Worm (Caenorhabditis elegans) whole organism, L4 larva: Measurements from ENCODE around the gene W09D6.1.

Experiments
- D1046.2 ChIP-seq: fragments of 200-800 bp; sonication (Bioruptor generic); IDR thresholded peaks from 2 replicates; pipeline ENCODE4 v1.3.6; 2022; ENCODE audit warnings: missing genetic modification characterization, missing compliant biosample characterization
- F10B5.3 ChIP-seq: sonication (generic microtip); optimal IDR thresholded peaks from 2 replicates; lab custom pipeline; 2016; ENCODE audit warnings: mild to moderate bottlenecking, missing genetic modification characterization, missing compliant biosample characterization
- F26F4.8 ChIP-seq: fragments of 200-800 bp; sonication (Bioruptor generic); conservative IDR thresholded peaks from 2 replicates; pipeline ENCODE4 v1.3.6; 2022; ENCODE audit warnings: missing genetic modification characterization, missing compliant biosample characterization
- F49E8.2 ChIP-seq: sonication (generic microtip); optimal IDR thresholded peaks from 2 replicates; lab custom pipeline; 2016; ENCODE audit warnings: missing compliant biosample characterization, mild to moderate bottlenecking, missing genetic modification characterization, borderline replicate concordance
- T26A8.4 ChIP-seq: fragments of 200-800 bp; sonication (Bioruptor generic); IDR thresholded peaks from 2 replicates; pipeline ENCODE4 v1.3.6; 2022; ENCODE audit warnings: missing genetic modification characterization, missing compliant biosample characterization
- Y105C5A.15 ChIP-seq: fragments of 200-800 bp; sonication (Bioruptor generic); IDR thresholded peaks from 2 replicates; pipeline ENCODE4 v1.3.6; 2022; ENCODE audit warnings: missing genetic modification characterization, missing compliant biosample characterization
- Y48G9A.11 ChIP-seq: fragments of 200-800 bp; sonication (Bioruptor generic); IDR thresholded peaks from 2 replicates; pipeline ENCODE4 v1.3.6; 2022; ENCODE audit warnings: missing genetic modification reagents, missing genetic modification characterization, missing compliant biosample characterization
- aha-1 ChIP-seq: fragments of 150-350 bp; peaks from one replicate; lab custom pipeline; 2014; ENCODE audit warnings: missing biosample characterization, missing genetic modification characterization
- attf-4 ChIP-seq: sonication (generic microtip); optimal IDR thresholded peaks from 3 replicates; lab custom pipeline; 2017; ENCODE audit warnings: missing biosample characterization, missing genetic modification characterization
- ceh-20 ChIP-seq: fragments of 200-800 bp; sonication (Bioruptor generic); IDR thresholded peaks from 2 replicates; pipeline ENCODE4 v1.3.6; 2022; ENCODE audit warnings: missing genetic modification reagents, missing genetic modification characterization, missing compliant biosample characterization
- ceh-32 ChIP-seq: sonication (generic microtip); optimal IDR thresholded peaks from 2 replicates; lab custom pipeline; 2016; ENCODE audit warnings: mild to moderate bottlenecking, missing genetic modification characterization, missing compliant biosample characterization; ENCODE audit not compliant: poor library complexity
- ceh-44 ChIP-seq: fragments of 200-800 bp; sonication (Bioruptor generic); IDR thresholded peaks from 2 replicates; pipeline ENCODE4 v1.3.6; 2022; ENCODE audit warnings: missing genetic modification reagents, missing genetic modification characterization, missing compliant biosample characterization
- ceh-62 ChIP-seq: sonication (generic microtip); optimal IDR thresholded peaks from 2 replicates; lab custom pipeline; 2017; ENCODE audit warnings: missing biosample characterization, missing genetic modification characterization
- cey-2 ChIP-seq: sonication (generic microtip); optimal IDR thresholded peaks from 3 replicates; lab custom pipeline; 2017; ENCODE audit warnings: missing genetic modification characterization, mild to moderate bottlenecking, missing compliant biosample characterization, antibody characterized with exemption, borderline replicate concordance; ENCODE audit not compliant: insufficient read depth
- ctbp-1 ChIP-seq: fragments of 200-800 bp; sonication (Bioruptor generic); IDR thresholded peaks from 2 replicates; pipeline ENCODE4 v1.3.6; 2022; ENCODE audit warnings: missing genetic modification reagents, missing genetic modification characterization, missing compliant biosample characterization
- daf-16 ChIP-seq, 3 experiments: sonication (generic microtip); optimal IDR thresholded peaks; 2 replicates each; lab custom pipeline; 2016 to 2017; ENCODE audit warnings: missing genetic modification characterization in 3 of 3, missing genetic modification reagents in 3 of 3, mild to moderate bottlenecking in 2 of 3, missing compliant biosample characterization in 2 of 3, missing biosample characterization in 1 of 3, moderate library complexity in 1 of 3
- egl-27 ChIP-seq: sonication (generic microtip); optimal IDR thresholded peaks from 3 replicates; lab custom pipeline; 2017; ENCODE audit warnings: missing biosample characterization, missing genetic modification reagents, missing genetic modification characterization
- hlh-11 ChIP-seq: fragments of 200-800 bp; sonication (Bioruptor generic); optimal IDR thresholded peaks from 2 replicates; lab custom pipeline; 2018; ENCODE audit warnings: mild to moderate bottlenecking, missing genetic modification characterization, missing compliant biosample characterization
- hlh-30 ChIP-seq: sonication (generic microtip); optimal IDR thresholded peaks from 2 replicates; lab custom pipeline; 2017; ENCODE audit warnings: antibody characterized with exemption, mild to moderate bottlenecking, missing genetic modification characterization, missing compliant biosample characterization; ENCODE audit not compliant: insufficient read depth
- lin-29 ChIP-seq: fragments of 200-800 bp; sonication (Bioruptor generic); IDR thresholded peaks from 2 replicates; pipeline ENCODE4 v1.3.6; 2022; ENCODE audit warnings: missing genetic modification reagents, missing genetic modification characterization, missing compliant biosample characterization
- madf-5 ChIP-seq, 2 experiments: fragments of 200-800 bp; sonication (Bioruptor generic); IDR thresholded peaks; 2 replicates each; pipeline ENCODE4 v1.3.6; 2022; ENCODE audit warnings: missing compliant biosample characterization in 2 of 2, missing genetic modification characterization in 2 of 2
- madf-9 ChIP-seq: fragments of 200-800 bp; sonication (Bioruptor generic); conservative IDR thresholded peaks from 2 replicates; pipeline ENCODE4 v1.3.6; 2022; ENCODE audit warnings: missing genetic modification reagents, missing genetic modification characterization, missing compliant biosample characterization
- mdt-29 ChIP-seq: fragments of 200-800 bp; sonication (Bioruptor generic); IDR thresholded peaks from 2 replicates; pipeline ENCODE4 v1.3.6; 2022; ENCODE audit warnings: missing genetic modification reagents, missing genetic modification characterization, missing compliant biosample characterization
- mep-1 ChIP-seq: fragments of 150-350 bp; sonication (generic microtip); optimal IDR thresholded peaks from 3 replicates; lab custom pipeline; 2014; ENCODE audit warnings: missing biosample characterization, missing genetic modification characterization
- mes-2 ChIP-seq: sonication (generic microtip); optimal IDR thresholded peaks from 2 replicates; lab custom pipeline; 2016; ENCODE audit warnings: missing genotype, mild to moderate bottlenecking, missing genetic modification characterization, missing compliant biosample characterization; ENCODE audit not compliant: poor library complexity, severe bottlenecking
- nhr-102 ChIP-seq: sonication (generic microtip); optimal IDR thresholded peaks from 2 replicates; lab custom pipeline; 2016; ENCODE audit warnings: mild to moderate bottlenecking, missing genetic modification characterization, moderate library complexity, missing compliant biosample characterization
- nhr-11 ChIP-seq: fragments of 150-350 bp; optimal IDR thresholded peaks from 2 replicates; lab custom pipeline; 2014; ENCODE audit warnings: missing biosample characterization, missing genetic modification characterization
- nhr-111 ChIP-seq: fragments of 200-800 bp; sonication (Bioruptor generic); optimal IDR thresholded peaks from 2 replicates; lab custom pipeline; 2018; ENCODE audit warnings: mild to moderate bottlenecking, missing genetic modification characterization, missing compliant biosample characterization
- nhr-237 ChIP-seq: sonication (generic microtip); optimal IDR thresholded peaks from 2 replicates; lab custom pipeline; 2017; ENCODE audit warnings: missing biosample characterization, missing genetic modification characterization
- nhr-28 ChIP-seq: fragments of 150-350 bp; optimal IDR thresholded peaks from 2 replicates; lab custom pipeline; 2014; ENCODE audit warnings: missing biosample characterization, missing genetic modification characterization
- nhr-41 ChIP-seq: fragments of 200-800 bp; sonication (Bioruptor generic); IDR thresholded peaks from 2 replicates; pipeline ENCODE4 v1.3.6; 2022; ENCODE audit warnings: missing genetic modification reagents, missing genetic modification characterization, missing compliant biosample characterization
- nhr-48 ChIP-seq: sonication (generic microtip); optimal IDR thresholded peaks from 2 replicates; lab custom pipeline; 2016; ENCODE audit warnings: mild to moderate bottlenecking, missing genetic modification characterization, missing compliant biosample characterization
- nhr-6 ChIP-seq: fragments of 150-350 bp; optimal IDR thresholded peaks from 2 replicates; lab custom pipeline; 2014; ENCODE audit warnings: missing biosample characterization, missing genetic modification characterization
- nhr-76 ChIP-seq: fragments of 150-350 bp; optimal IDR thresholded peaks from 2 replicates; lab custom pipeline; 2014; ENCODE audit warnings: missing biosample characterization, missing genetic modification characterization
- pha-4 ChIP-seq, 2 experiments: fragments of 150-350 bp in 1 of 2; fragments of 200-800 bp in 1 of 2; sonication (Bioruptor generic) in 1 of 2; IDR thresholded peaks in 1 of 2; optimal IDR thresholded peaks in 1 of 2; 2 replicates each; pipeline versions ENCODE4 v1.3.6 to Lab custom; 2014 to 2022; ENCODE audit warnings: missing genetic modification characterization in 2 of 2, missing genetic modification reagents in 2 of 2, missing biosample characterization in 1 of 2, missing compliant biosample characterization in 1 of 2
- php-3 ChIP-seq: fragments of 200-800 bp; sonication (Bioruptor generic); IDR thresholded peaks from 2 replicates; pipeline ENCODE4 v1.3.6; 2022; ENCODE audit warnings: missing genetic modification reagents, missing genetic modification characterization, missing compliant biosample characterization
- pqm-1 ChIP-seq: sonication (generic microtip); optimal IDR thresholded peaks from 2 replicates; lab custom pipeline; 2017; ENCODE audit warnings: missing biosample characterization, missing genetic modification characterization
- rbr-2 ChIP-seq: sonication (generic microtip); optimal IDR thresholded peaks from 2 replicates; lab custom pipeline; 2016; ENCODE audit warnings: missing genotype, missing genetic modification characterization, missing compliant biosample characterization
- sdz-12 ChIP-seq: fragments of 200-800 bp; sonication (Bioruptor generic); optimal IDR thresholded peaks from 2 replicates; lab custom pipeline; 2018; ENCODE audit warnings: mild to moderate bottlenecking, missing genetic modification characterization, missing compliant biosample characterization
- set-16 ChIP-seq: fragments of 200-800 bp; sonication (Bioruptor generic); IDR thresholded peaks from 2 replicates; pipeline ENCODE4 v1.3.6; 2022; ENCODE audit warnings: missing genetic modification reagents, missing genetic modification characterization, missing compliant biosample characterization
- spr-1 ChIP-seq: sonication (generic microtip); optimal IDR thresholded peaks from 2 replicates; lab custom pipeline; 2016; ENCODE audit warnings: mild to moderate bottlenecking, missing genetic modification characterization, missing compliant biosample characterization
- spr-3 ChIP-seq: fragments of 200-800 bp; sonication (Bioruptor generic); optimal IDR thresholded peaks from 2 replicates; lab custom pipeline; 2018; ENCODE audit warnings: mild to moderate bottlenecking, missing genetic modification characterization, missing compliant biosample characterization
- tag-97 ChIP-seq: fragments of 200-800 bp; sonication (Bioruptor generic); IDR thresholded peaks from 2 replicates; pipeline ENCODE4 v1.3.6; 2022; ENCODE audit warnings: missing genetic modification characterization, missing compliant biosample characterization
- unc-39 ChIP-seq: sonication (generic microtip); optimal IDR thresholded peaks from 2 replicates; lab custom pipeline; 2017; ENCODE audit warnings: missing biosample characterization, missing genetic modification characterization
- unc-62 ChIP-seq, 3 experiments: fragments of 150-350 bp in 1 of 3; sonication (generic microtip); optimal IDR thresholded peaks in 2 of 3; peaks in 1 of 3; 1 replicate in 1 of 3; 2 replicates in 2 of 3; lab custom pipeline; 2014 to 2017; ENCODE audit warnings: missing biosample characterization in 3 of 3, missing genetic modification characterization in 3 of 3, missing genetic modification reagents in 3 of 3, missing genotype in 1 of 3
- zfp-2 ChIP-seq: sonication (generic microtip); optimal IDR thresholded peaks from 2 replicates; lab custom pipeline; 2016; ENCODE audit warnings: mild to moderate bottlenecking, missing genetic modification characterization, missing compliant biosample characterization
- zip-11 ChIP-seq: fragments of 200-800 bp; sonication (Bioruptor generic); IDR thresholded peaks from 2 replicates; pipeline ENCODE4 v1.3.6; 2022; ENCODE audit warnings: missing genetic modification characterization, missing compliant biosample characterization
- zip-2 ChIP-seq: fragments of 150-350 bp; optimal IDR thresholded peaks from 2 replicates; lab custom pipeline; 2014; ENCODE audit warnings: missing biosample characterization, missing genetic modification characterization

W09D6.1 gene

ce11 chrIII:11107327-11107726 lies 38.7 kb downstream of the W09D6.1 start:
- TF ChIP-seq Y48G9A.11 (peak; percentile 65), nhr-48 (tag; lab: Kevin White, UChicago) (no peak)

DNA sequence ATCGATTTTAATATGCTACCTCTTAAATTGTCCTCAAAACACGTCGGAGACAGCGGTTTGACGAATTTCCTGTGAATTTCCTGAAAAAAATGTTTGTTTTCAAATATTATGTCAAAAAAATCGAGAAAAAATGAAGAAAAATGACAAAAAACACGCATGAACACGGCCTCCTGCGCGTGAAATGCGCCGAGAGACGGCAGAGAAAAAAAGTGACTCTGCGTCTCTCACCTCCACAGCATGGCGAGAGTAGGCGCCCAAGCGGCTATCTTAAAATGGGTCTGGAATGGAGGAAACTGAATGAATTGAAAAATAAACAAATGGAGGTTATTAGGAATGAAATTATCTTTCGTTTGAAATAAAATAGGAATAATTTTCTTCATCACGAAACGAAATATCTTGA lies 42.1 kb downstream of the W09D6.1 start:
- TF ChIP-seq ceh-20 (0 out of 2 replicates have a peak, but pooled peaks have one; percentile 35), mes-2 (peak; percentile 90), unc-62 (GFP tag; optimal IDR thresholded peaks at IDR 0.05 in 1 of 2; lab: Kevin White, UChicago) (no peak), unc-62 (tag; optimal IDR thresholded peaks at IDR 0.05; lab: Kevin White, UChicago) (no peak), cey-2 (no peak), tag-97 (GFP tag; lab: Robert Waterston, UW) (no peak), egl-27 (tag; lab: Kevin White, UChicago) (no peak), pha-4 (GFP tag; IDR thresholded peaks at IDR 0.05; lab: Robert Waterston, UW) (peak; percentile 41; the same call in 1 of the 2 replicates), pha-4 (tag; optimal IDR thresholded peaks at IDR 0.05; lab: Kevin White, UChicago) (no peak), nhr-28 (tag; lab: Kevin White, UChicago) (peak; percentile 35), daf-16 (GFP tag; optimal IDR thresholded peaks at IDR 0.05; lab: Kevin White, UChicago) (peak in 1 of 2 experiments; percentile 32), daf-16 (tag; optimal IDR thresholded peaks at IDR 0.05; lab: Kevin White, UChicago) (peak; percentile 53), madf-5 (GFP tag; IDR thresholded peaks at IDR 0.05; lab: Robert Waterston, UW) (no peak), set-16 (no peak), ceh-44 (no peak), nhr-11 (peak; percentile 45), nhr-41 (GFP tag; lab: Robert Waterston, UW) (no peak), aha-1 (peak; percentile 39), Y105C5A.15 (no peak), attf-4 (no peak), nhr-6 (tag; lab: Kevin White, UChicago) (peak; percentile 43), pqm-1 (tag; lab: Kevin White, UChicago) (no peak), spr-1 (no peak), F26F4.8 (GFP tag; lab: Robert Waterston, UW) (no peak), unc-39 (tag; lab: Kevin White, UChicago) (no peak), nhr-102 (tag; lab: Kevin White, UChicago) (peak; percentile 74), rbr-2 (tag; lab: Kevin White, UChicago) (peak; percentile 71), ceh-62 (tag; lab: Kevin White, UChicago) (no peak), ctbp-1 (no peak), zip-2 (tag; lab: Kevin White, UChicago) (peak; percentile 24), nhr-76 (tag; lab: Kevin White, UChicago) (no peak), mep-1 (tag; lab: Kevin White, UChicago) (peak; percentile 43), sdz-12 (GFP tag; lab: Kevin White, UChicago) (no peak), mdt-29 (GFP tag; lab: Robert Waterston, UW) (no peak), hlh-30 (tag; lab: Kevin White, UChicago) (peak; percentile 53), hlh-11 (no peak), madf-9 (GFP tag; lab: Robert Waterston, UW) (peak; percentile 51; the same call in 1 of the 2 replicates), F49E8.2 (tag; lab: Kevin White, UChicago) (peak; percentile 29), spr-3 (GFP tag; lab: Kevin White, UChicago) (no peak), php-3 (GFP tag; lab: Robert Waterston, UW) (0 out of 2 replicates have a peak, but pooled peaks have one; percentile 12), nhr-237 (tag; lab: Kevin White, UChicago) (no peak), nhr-111 (no peak), zfp-2 (no peak), zip-11 (no peak), lin-29 (GFP tag; lab: Robert Waterston, UW) (peak; percentile 81), T26A8.4 (GFP tag; lab: Robert Waterston, UW) (peak; percentile 71), D1046.2 (GFP tag; lab: Robert Waterston, UW) (0 out of 2 replicates have a peak, but pooled peaks have one; percentile 30), ceh-32 (no peak), F10B5.3 (tag; lab: Kevin White, UChicago) (no peak)
